Fruit fly (Drosophila melanogaster) whole organism, embryonic: ENCODE measurements around the gene CG9263.
A peak's percentile ranks its signal among the peaks of the same experiment; 100 is the strongest.

ENCODE experiments used
- Atf-2 ChIP-seq: fragments of 200-800 bp; sonication (Bioruptor generic); optimal IDR thresholded peaks from 2 replicates; lab custom pipeline; 2016; ENCODE audit warnings: missing biosample characterization, missing genetic modification characterization
- Atf3 ChIP-seq: fragments of 200-800 bp; sonication (Bioruptor generic); optimal IDR thresholded peaks from 3 replicates; lab custom pipeline; 2016; ENCODE audit warnings: missing biosample characterization, missing genetic modification characterization
- Atf6 ChIP-seq: fragments of 200-800 bp; sonication (Bioruptor generic); IDR thresholded peaks from 2 replicates; pipeline ENCODE4 v1.3.6; 2022; ENCODE audit warnings: missing biosample characterization, missing genetic modification characterization
- CG10147 ChIP-seq: fragments of 200-800 bp; sonication (Bioruptor generic); optimal IDR thresholded peaks from 2 replicates; lab custom pipeline; 2019; ENCODE audit warnings: missing biosample characterization, mild to moderate bottlenecking, missing genetic modification characterization, moderate library complexity
- CG11093 ChIP-seq: fragments of 200-800 bp; sonication (Bioruptor generic); IDR thresholded peaks from 3 replicates; pipeline ENCODE4 v1.3.6; 2022; ENCODE audit warnings: missing biosample characterization, missing genetic modification characterization
- CG11456 ChIP-seq: fragments of 200-800 bp; sonication (Bioruptor generic); IDR thresholded peaks from 3 replicates; pipeline ENCODE4 v1.3.6; 2022; ENCODE audit warnings: missing biosample characterization, missing genetic modification characterization
- CG12659 ChIP-seq: fragments of 200-800 bp; sonication (Bioruptor generic); optimal IDR thresholded peaks from 3 replicates; lab custom pipeline; 2017; ENCODE audit warnings: mild to moderate bottlenecking, missing biosample characterization, missing genetic modification reagents, missing genetic modification characterization
- CG1529 ChIP-seq: fragments of 200-800 bp; sonication (Bioruptor generic); optimal IDR thresholded peaks from 3 replicates; lab custom pipeline; 2018; ENCODE audit warnings: missing biosample characterization, missing genetic modification characterization
- CG1603 ChIP-seq: fragments of 200-800 bp; sonication (Bioruptor generic); optimal IDR thresholded peaks from 2 replicates; lab custom pipeline; 2019; ENCODE audit warnings: missing biosample characterization, mild to moderate bottlenecking, missing genetic modification characterization, moderate library complexity
- CG17568 ChIP-seq: fragments of 200-800 bp; sonication (Bioruptor generic); optimal IDR thresholded peaks from 2 replicates; lab custom pipeline; 2018; ENCODE audit warnings: missing biosample characterization, mild to moderate bottlenecking, missing genetic modification characterization, moderate library complexity
- CG17912 ChIP-seq: fragments of 200-800 bp; sonication (Bioruptor generic); optimal IDR thresholded peaks from 2 replicates; lab custom pipeline; 2018; ENCODE audit warnings: missing biosample characterization, mild to moderate bottlenecking, missing genetic modification characterization
- CG18262 ChIP-seq: fragments of 200-800 bp; optimal IDR thresholded peaks from 3 replicates; lab custom pipeline; 2019; ENCODE audit warnings: missing biosample characterization, mild to moderate bottlenecking, missing genetic modification characterization, moderate library complexity
- CG2129 ChIP-seq: fragments of 200-800 bp; sonication (Bioruptor generic); IDR thresholded peaks from 2 replicates; pipeline ENCODE4 v1.3.6; 2022; ENCODE audit warnings: missing biosample characterization, missing genetic modification characterization; ENCODE audit not compliant: partially characterized antibody
- CG34376 ChIP-seq: fragments of 200-800 bp; sonication (Bioruptor generic); optimal IDR thresholded peaks from 2 replicates; lab custom pipeline; 2018; ENCODE audit warnings: missing biosample characterization, mild to moderate bottlenecking, missing genetic modification characterization
- CG6254 ChIP-seq: fragments of 200-800 bp; sonication (Bioruptor generic); optimal IDR thresholded peaks from 3 replicates; lab custom pipeline; 2017; ENCODE audit warnings: mild to moderate bottlenecking, missing biosample characterization, missing genetic modification reagents, missing genetic modification characterization
- CG6791 ChIP-seq: fragments of 200-800 bp; sonication (Bioruptor generic); IDR thresholded peaks from 3 replicates; pipeline ENCODE4 v1.3.6; 2022; ENCODE audit warnings: missing biosample characterization, missing genetic modification characterization; ENCODE audit not compliant: partially characterized antibody
- CG7963 ChIP-seq: fragments of 200-800 bp; sonication (Bioruptor generic); IDR thresholded peaks from 3 replicates; pipeline ENCODE4 v1.3.6; 2022; ENCODE audit warnings: missing biosample characterization, missing genetic modification characterization; ENCODE audit not compliant: partially characterized antibody
- CG9817 ChIP-seq: fragments of 200-800 bp; sonication (Bioruptor generic); optimal IDR thresholded peaks from 2 replicates; lab custom pipeline; 2018; ENCODE audit warnings: missing biosample characterization, mild to moderate bottlenecking, missing genetic modification characterization, moderate library complexity
- D ChIP-seq, 2 experiments: fragments of 200-800 bp in 1 of 2; fragments of >200 bp in 1 of 2; sonication (Bioruptor generic) in 1 of 2; optimal IDR thresholded peaks; 2 replicates in 1 of 2; 3 replicates in 1 of 2; lab custom pipeline; 2017; ENCODE audit warnings: mild to moderate bottlenecking in 1 of 2, missing biosample characterization in 1 of 2, missing genetic modification characterization in 1 of 2, missing genetic modification reagents in 1 of 2
- D19B ChIP-seq: fragments of 200-800 bp; sonication (Bioruptor generic); optimal IDR thresholded peaks from 2 replicates; lab custom pipeline; 2017; ENCODE audit warnings: missing biosample characterization, mild to moderate bottlenecking, missing genetic modification characterization
- Dbx ChIP-seq: fragments of 200-800 bp; sonication (Bioruptor generic); IDR thresholded peaks from 3 replicates; pipeline ENCODE4 v1.3.6; 2022; ENCODE audit warnings: missing biosample characterization, missing genetic modification characterization
- Dek ChIP-seq: fragments of 200-800 bp; sonication (Bioruptor generic); optimal IDR thresholded peaks from 3 replicates; lab custom pipeline; 2019; ENCODE audit warnings: missing biosample characterization, mild to moderate bottlenecking, missing genetic modification characterization, moderate library complexity
- Fer1 ChIP-seq: fragments of 200-800 bp; sonication (Bioruptor generic); optimal IDR thresholded peaks from 2 replicates; lab custom pipeline; 2017; ENCODE audit warnings: missing biosample characterization, mild to moderate bottlenecking, missing genetic modification characterization
- Fer2 ChIP-seq: fragments of 200-800 bp; sonication (Bioruptor generic); optimal IDR thresholded peaks from 2 replicates; lab custom pipeline; 2018; ENCODE audit warnings: missing biosample characterization, mild to moderate bottlenecking, missing genetic modification characterization, moderate library complexity
- MESR4 ChIP-seq: fragments of 200-800 bp; sonication (Bioruptor generic); optimal IDR thresholded peaks from 2 replicates; lab custom pipeline; 2018; ENCODE audit warnings: missing biosample characterization, mild to moderate bottlenecking, missing genetic modification characterization, moderate library complexity
- PHDP ChIP-seq: fragments of 200-800 bp; sonication (Bioruptor generic); optimal IDR thresholded peaks from 3 replicates; lab custom pipeline; 2018; ENCODE audit warnings: missing biosample characterization, mild to moderate bottlenecking, missing genetic modification characterization, moderate library complexity
- Scr ChIP-seq: fragments of 200-800 bp; sonication (Bioruptor generic); IDR thresholded peaks from 2 replicates; pipeline ENCODE4 v1.3.6; 2022; ENCODE audit warnings: missing biosample characterization, missing genetic modification characterization; ENCODE audit not compliant: partially characterized antibody
- Sox102F ChIP-seq: fragments of 200-800 bp; sonication (Bioruptor generic); optimal IDR thresholded peaks from 2 replicates; lab custom pipeline; 2018; ENCODE audit warnings: missing biosample characterization, mild to moderate bottlenecking, missing genetic modification characterization, moderate library complexity
- Stat92E ChIP-seq, 3 experiments: fragments of >200 bp in 2 of 3; fragments of 200-800 bp in 1 of 3; sonication (Bioruptor generic) in 1 of 3; optimal IDR thresholded peaks; 2 replicates each; lab custom pipeline; 2017 to 2019; ENCODE audit warnings: missing biosample characterization in 3 of 3, missing genetic modification characterization in 3 of 3, mild to moderate bottlenecking in 1 of 3, moderate library complexity in 1 of 3
- ash1 ChIP-seq: fragments of 200-800 bp; sonication (Bioruptor generic); optimal IDR thresholded peaks from 2 replicates; lab custom pipeline; 2018; ENCODE audit warnings: missing biosample characterization, mild to moderate bottlenecking, missing genetic modification characterization
- caup ChIP-seq: fragments of 200-800 bp; sonication (Bioruptor generic); optimal IDR thresholded peaks from 3 replicates; lab custom pipeline; 2017; ENCODE audit warnings: missing biosample characterization, mild to moderate bottlenecking, missing genetic modification characterization, moderate library complexity; ENCODE audit not compliant: severe bottlenecking
- chinmo ChIP-seq: fragments of 200-800 bp; sonication (Bioruptor generic); IDR thresholded peaks from 4 replicates; pipeline ENCODE4 v1.3.6; 2022; ENCODE audit warnings: missing biosample characterization, missing genetic modification characterization; ENCODE audit not compliant: partially characterized antibody
- corto ChIP-seq: fragments of 200-800 bp; sonication (Bioruptor generic); optimal IDR thresholded peaks from 2 replicates; lab custom pipeline; 2016; ENCODE audit warnings: missing biosample characterization, mild to moderate bottlenecking, missing genetic modification characterization, moderate library complexity
- dm ChIP-seq: fragments of 200-800 bp; sonication (Bioruptor generic); optimal IDR thresholded peaks from 3 replicates; lab custom pipeline; 2016; ENCODE audit warnings: missing biosample characterization, missing genetic modification characterization
- gfzf ChIP-seq: fragments of 200-800 bp; sonication (Bioruptor generic); optimal IDR thresholded peaks from 2 replicates; lab custom pipeline; 2016; ENCODE audit warnings: missing biosample characterization, mild to moderate bottlenecking, missing genetic modification characterization, moderate library complexity
- gt ChIP-seq: fragments of 200-800 bp; sonication (Bioruptor generic); IDR thresholded peaks from 2 replicates; pipeline ENCODE4 v1.3.6; 2022; ENCODE audit warnings: missing biosample characterization, missing genetic modification characterization
- inv ChIP-seq: fragments of 200-800 bp; sonication (Bioruptor generic); IDR thresholded peaks from 2 replicates; pipeline ENCODE4 v1.3.6; 2022; ENCODE audit warnings: missing biosample characterization, missing genetic modification characterization; ENCODE audit not compliant: partially characterized antibody
- luna ChIP-seq: fragments of 200-800 bp; sonication (Bioruptor generic); optimal IDR thresholded peaks from 2 replicates; lab custom pipeline; 2016; ENCODE audit warnings: missing biosample characterization, missing genetic modification characterization
- onecut ChIP-seq: fragments of 200-800 bp; sonication (Bioruptor generic); IDR thresholded peaks from 2 replicates; pipeline ENCODE4 v1.3.6; 2022; ENCODE audit warnings: missing biosample characterization, missing genetic modification characterization
- otp ChIP-seq: fragments of 200-800 bp; sonication (Bioruptor generic); IDR thresholded peaks from 3 replicates; pipeline ENCODE4, ENCODE4 v1.3.6; 2022; ENCODE audit warnings: missing biosample characterization, missing genetic modification characterization
- pan ChIP-seq, 4 experiments: fragments of >200 bp in 3 of 4; fragments of 200-800 bp in 1 of 4; sonication (Bioruptor generic) in 1 of 4; optimal IDR thresholded peaks in 3 of 4; IDR thresholded peaks in 1 of 4; 2 replicates each; pipeline versions ENCODE4 v1.3.6 to Lab custom; 2017 to 2022; ENCODE audit warnings: missing biosample characterization in 2 of 4, missing genetic modification characterization in 2 of 4, mixed read lengths in 1 of 4
- pzg ChIP-seq: fragments of 200-800 bp; sonication (Bioruptor generic); optimal IDR thresholded peaks from 3 replicates; lab custom pipeline; 2018; ENCODE audit warnings: missing biosample characterization, mild to moderate bottlenecking, missing genetic modification characterization, moderate library complexity
- tio ChIP-seq: fragments of 200-800 bp; sonication (Bioruptor generic); optimal IDR thresholded peaks from 2 replicates; lab custom pipeline; 2017; ENCODE audit warnings: missing biosample characterization, missing genetic modification characterization, inconsistent platforms
- trem ChIP-seq: fragments of 200-800 bp; optimal IDR thresholded peaks from 3 replicates; lab custom pipeline; 2019; ENCODE audit warnings: missing biosample characterization, mild to moderate bottlenecking, missing genetic modification characterization, moderate library complexity
- twi ChIP-seq: fragments of 200-800 bp; optimal IDR thresholded peaks from 2 replicates; lab custom pipeline; 2019; ENCODE audit warnings: missing biosample characterization, mild to moderate bottlenecking, missing genetic modification characterization, moderate library complexity
- zen2 ChIP-seq: fragments of 200-800 bp; sonication (Bioruptor generic); IDR thresholded peaks from 3 replicates; pipeline ENCODE4 v1.3.6; 2022; ENCODE audit warnings: missing biosample characterization, missing genetic modification characterization; ENCODE audit not compliant: partially characterized antibody

CG9263 gene

DNA sequence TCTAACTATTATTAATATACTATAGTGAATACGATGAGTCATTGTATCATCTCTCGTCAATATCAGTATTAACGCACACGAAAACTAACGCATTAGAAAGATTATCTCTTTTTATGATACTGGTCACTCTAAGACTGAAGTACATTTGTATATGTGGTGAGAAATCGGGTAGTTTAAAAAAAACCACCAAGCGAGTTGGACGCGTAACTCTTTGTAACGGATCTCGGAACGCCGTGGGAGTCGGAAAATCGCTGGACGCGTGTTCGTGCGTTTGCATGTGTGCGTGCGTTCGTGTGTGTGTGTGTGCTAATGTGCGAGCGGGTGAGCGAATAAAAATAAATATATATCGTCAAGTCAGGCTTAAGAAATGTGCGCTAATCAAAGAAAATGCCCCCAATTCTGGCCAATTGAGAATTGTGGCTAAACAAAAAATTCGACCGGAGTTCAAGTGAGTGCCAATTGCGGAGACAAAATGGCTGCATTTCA lies 7.6 kb upstream of the CG9263 start, which contains the start of gene kuz (continued):
- TF ChIP-seq Dek (tag; lab: Kevin White, UChicago): peak; percentile 72
- no peak for TF ChIP-seq Atf3 (GFP tag; lab: Kevin White, UChicago)
- TF ChIP-seq Atf-2: no peak
- TF ChIP-seq caup (GFP tag; lab: Kevin White, UChicago): peak; percentile 66
- peak; percentile 64; the same call in 2 of the 3 replicates for TF ChIP-seq Dbx
- no peak; the same call in 2 of the 3 replicates for TF ChIP-seq CG11456 (GFP tag; lab: Robert Waterston, UW)
- peak; percentile 67 for TF ChIP-seq gfzf (GFP tag; lab: Kevin White, UChicago)
- peak; percentile 56 for TF ChIP-seq Scr (GFP tag; lab: Robert Waterston, UW)
- TF ChIP-seq chinmo (GFP tag; lab: Robert Waterston, UW): peak; percentile 89
- TF ChIP-seq dm (GFP tag; lab: Kevin White, UChicago): peak; percentile 50
- no peak for TF ChIP-seq pan (optimal IDR thresholded peaks at IDR 0.05; lab: Kevin White, UChicago)
- no peak for TF ChIP-seq pan (GFP tag; optimal IDR thresholded peaks at IDR 0.05 in 1 of 2, IDR thresholded peaks at IDR 0.05 in 1 of 2)
- peak; percentile 59 for TF ChIP-seq pzg (GFP tag; lab: Kevin White, UChicago)
- no peak for TF ChIP-seq D (optimal IDR thresholded peaks at IDR 0.05; lab: Kevin White, UChicago)
- no peak for TF ChIP-seq D (GFP tag; optimal IDR thresholded peaks at IDR 0.05; lab: Kevin White, UChicago)
- peak; percentile 48 for TF ChIP-seq Fer1 (GFP tag; lab: Kevin White, UChicago)
- TF ChIP-seq CG7963 (GFP tag; lab: Robert Waterston, UW): 0 out of 3 replicates have a peak, but pooled peaks have one; percentile 56
- peak; percentile 4 for TF ChIP-seq CG6254 (GFP tag; lab: Kevin White, UChicago)
- TF ChIP-seq luna (GFP tag; lab: Kevin White, UChicago): no peak
- peak; percentile 21 for TF ChIP-seq CG17568
- TF ChIP-seq CG10147 (GFP tag; lab: Kevin White, UChicago): peak; percentile 10
- TF ChIP-seq Fer2 (tag; lab: Kevin White, UChicago): peak; percentile 19
- TF ChIP-seq Stat92E (GFP tag; optimal IDR thresholded peaks at IDR 0.05; lab: Kevin White, UChicago): peak in 1 of 3 experiments; percentile 18
- TF ChIP-seq CG1529 (GFP tag; lab: Kevin White, UChicago): no peak
- no peak for TF ChIP-seq corto (GFP tag; lab: Kevin White, UChicago)
- TF ChIP-seq twi (tag; lab: Kevin White, UChicago): no peak
- no peak; the same call in 1 of the 3 replicates for TF ChIP-seq zen2 (GFP tag; lab: Robert Waterston, UW)
- TF ChIP-seq otp (GFP tag; lab: Robert Waterston, UW): no peak; the same call in 2 of the 3 replicates
- TF ChIP-seq D19B (GFP tag; lab: Kevin White, UChicago): no peak
- TF ChIP-seq CG34376 (GFP tag; lab: Kevin White, UChicago): peak; percentile 46
- TF ChIP-seq CG17912 (GFP tag; lab: Kevin White, UChicago): peak; percentile 47
- TF ChIP-seq tio: no peak
- peak; percentile 15; the same call in 1 of the 2 replicates for TF ChIP-seq CG2129
- TF ChIP-seq MESR4 (GFP tag; lab: Kevin White, UChicago): peak; percentile 58
- TF ChIP-seq CG18262 (tag; lab: Kevin White, UChicago): peak; percentile 43
- TF ChIP-seq CG1603 (tag; lab: Kevin White, UChicago): peak; percentile 65
- no peak for TF ChIP-seq gt (GFP tag; lab: Robert Waterston, UW)
- no peak; the same call in 1 of the 3 replicates for TF ChIP-seq CG6791 (GFP tag; lab: Robert Waterston, UW)
- no peak for TF ChIP-seq CG11093 (GFP tag; lab: Robert Waterston, UW)
- TF ChIP-seq ash1 (GFP tag; lab: Kevin White, UChicago): peak; percentile 28
- peak; percentile 69 for TF ChIP-seq CG12659 (GFP tag; lab: Kevin White, UChicago)
- peak; percentile 18 for TF ChIP-seq CG9817 (tag; lab: Kevin White, UChicago)
- peak; percentile 38; the same call in 1 of the 2 replicates for TF ChIP-seq onecut
- no peak for TF ChIP-seq trem (tag; lab: Kevin White, UChicago)
- peak; percentile 50 for TF ChIP-seq inv (GFP tag; lab: Robert Waterston, UW)
- TF ChIP-seq PHDP (tag; lab: Kevin White, UChicago): peak; percentile 46
- peak; percentile 64; the same call in 1 of the 2 replicates for TF ChIP-seq Atf6 (GFP tag; lab: Robert Waterston, UW)
- peak; percentile 14 for TF ChIP-seq Sox102F
